Fruit fly (Drosophila melanogaster) whole organism, prepupa: ENCODE results near the gene CG18598.

Experiments used
- CG10631 ChIP-seq: fragments of 200-800 bp; sonication (Bioruptor generic); optimal IDR thresholded peaks from 2 replicates; lab custom pipeline; 2016; ENCODE audit warnings: missing biosample characterization, missing genetic modification characterization
- CG10669 ChIP-seq: fragments of 200-800 bp; sonication (Bioruptor generic); optimal IDR thresholded peaks from 3 replicates; lab custom pipeline; 2018; ENCODE audit warnings: missing biosample characterization, mild to moderate bottlenecking, missing genetic modification characterization, moderate library complexity
- CG11762 ChIP-seq: fragments of 200-800 bp; sonication (Bioruptor generic); optimal IDR thresholded peaks from 3 replicates; lab custom pipeline; 2016; ENCODE audit warnings: missing biosample characterization, missing genetic modification characterization; ENCODE audit not compliant: insufficient read depth
- CG11902 ChIP-seq: fragments of 200-800 bp; sonication (Bioruptor generic); optimal IDR thresholded peaks from 3 replicates; lab custom pipeline; 2016; ENCODE audit warnings: missing biosample characterization, missing genetic modification characterization
- CG16779 ChIP-seq: fragments of 200-800 bp; sonication (Bioruptor generic); optimal IDR thresholded peaks from 3 replicates; lab custom pipeline; 2017; ENCODE audit warnings: missing biosample characterization, mild to moderate bottlenecking, missing genetic modification characterization
- CG31627 ChIP-seq: fragments of 200-800 bp; sonication (Bioruptor generic); optimal IDR thresholded peaks from 3 replicates; lab custom pipeline; 2016; ENCODE audit warnings: missing biosample characterization, missing genetic modification characterization
- CG32006 ChIP-seq: fragments of 200-800 bp; sonication (Bioruptor generic); optimal IDR thresholded peaks from 3 replicates; lab custom pipeline; 2017; ENCODE audit warnings: missing biosample characterization, mild to moderate bottlenecking, missing genetic modification characterization
- CG34406 ChIP-seq: fragments of 200-800 bp; sonication (Bioruptor generic); optimal IDR thresholded peaks from 3 replicates; lab custom pipeline; 2016; ENCODE audit warnings: missing biosample characterization, missing genetic modification characterization
- CG3919 ChIP-seq: fragments of 200-800 bp; sonication (Bioruptor generic); optimal IDR thresholded peaks from 3 replicates; lab custom pipeline; 2016; ENCODE audit warnings: missing biosample characterization, missing genetic modification characterization
- CG4318 ChIP-seq: fragments of 200-800 bp; sonication (Bioruptor generic); optimal IDR thresholded peaks from 3 replicates; lab custom pipeline; 2017; ENCODE audit warnings: missing biosample characterization, mild to moderate bottlenecking, missing genetic modification characterization
- CG6163 ChIP-seq: fragments of 200-800 bp; sonication (Bioruptor generic); IDR thresholded peaks from 3 replicates; pipeline ENCODE4 v1.3.6; 2022; ENCODE audit warnings: missing biosample characterization, missing genetic modification characterization
- CG6276 ChIP-seq: fragments of 200-800 bp; sonication (Bioruptor generic); optimal IDR thresholded peaks from 2 replicates; lab custom pipeline; 2017; ENCODE audit warnings: missing biosample characterization, mild to moderate bottlenecking, missing genetic modification characterization
- CG6792 ChIP-seq: fragments of 200-800 bp; sonication (Bioruptor generic); optimal IDR thresholded peaks from 3 replicates; lab custom pipeline; 2016; ENCODE audit warnings: missing biosample characterization, missing genetic modification characterization
- CG7368 ChIP-seq: fragments of 200-800 bp; sonication (Bioruptor generic); optimal IDR thresholded peaks from 3 replicates; lab custom pipeline; 2016; ENCODE audit warnings: missing biosample characterization, missing genetic modification characterization
- CG9139 ChIP-seq: fragments of 200-800 bp; sonication (Bioruptor generic); optimal IDR thresholded peaks from 3 replicates; lab custom pipeline; 2017; ENCODE audit warnings: missing biosample characterization, mild to moderate bottlenecking, missing genetic modification characterization
- Eip75B ChIP-seq: fragments of 200-800 bp; sonication (Bioruptor generic); optimal IDR thresholded peaks from 3 replicates; lab custom pipeline; 2016; ENCODE audit warnings: missing biosample characterization, missing genetic modification characterization
- Eip93F ChIP-seq: fragments of 200-800 bp; sonication (Bioruptor generic); optimal IDR thresholded peaks from 2 replicates; lab custom pipeline; 2016; ENCODE audit warnings: missing biosample characterization, mild to moderate bottlenecking, missing genetic modification characterization
- Ets21C ChIP-seq: fragments of 200-800 bp; sonication (Bioruptor generic); optimal IDR thresholded peaks from 3 replicates; lab custom pipeline; 2016; ENCODE audit warnings: missing biosample characterization, missing genetic modification characterization
- Ets96B ChIP-seq: fragments of 200-800 bp; optimal IDR thresholded peaks from 2 replicates; lab custom pipeline; 2019; ENCODE audit warnings: missing biosample characterization, mild to moderate bottlenecking, missing genetic modification characterization, moderate library complexity
- Gug ChIP-seq: fragments of 200-800 bp; sonication (Bioruptor generic); IDR thresholded peaks from 2 replicates; pipeline ENCODE4 v1.3.6; 2022; ENCODE audit warnings: missing biosample characterization, missing genetic modification characterization
- Hr39 ChIP-seq: fragments of 200-800 bp; sonication (Bioruptor generic); optimal IDR thresholded peaks from 2 replicates; lab custom pipeline; 2016; ENCODE audit warnings: missing biosample characterization, missing genetic modification characterization
- Hr4 ChIP-seq: fragments of 200-800 bp; sonication (Bioruptor generic); optimal IDR thresholded peaks from 3 replicates; lab custom pipeline; 2016; ENCODE audit warnings: missing biosample characterization, missing genetic modification characterization
- Lpt ChIP-seq: fragments of 200-800 bp; sonication (Bioruptor generic); optimal IDR thresholded peaks from 3 replicates; lab custom pipeline; 2016; ENCODE audit warnings: missing biosample characterization, missing genetic modification characterization
- OdsH ChIP-seq: fragments of 200-800 bp; sonication (Bioruptor generic); optimal IDR thresholded peaks from 3 replicates; lab custom pipeline; 2016; ENCODE audit warnings: missing biosample characterization, missing genetic modification characterization
- Smox ChIP-seq: fragments of 200-800 bp; sonication (Bioruptor generic); optimal IDR thresholded peaks from 3 replicates; lab custom pipeline; 2016; ENCODE audit warnings: missing biosample characterization, missing genetic modification characterization
- Sox102F ChIP-seq: fragments of 200-800 bp; sonication (Bioruptor generic); optimal IDR thresholded peaks from 2 replicates; lab custom pipeline; 2016; ENCODE audit warnings: missing biosample characterization, mild to moderate bottlenecking, missing genetic modification characterization
- Sox15 ChIP-seq: fragments of 200-800 bp; sonication (Bioruptor generic); optimal IDR thresholded peaks from 3 replicates; lab custom pipeline; 2016; ENCODE audit warnings: missing biosample characterization, missing genetic modification characterization
- achi ChIP-seq: fragments of 200-800 bp; sonication (Bioruptor generic); optimal IDR thresholded peaks from 3 replicates; lab custom pipeline; 2016; ENCODE audit warnings: missing biosample characterization, missing genetic modification characterization
- acj6 ChIP-seq: fragments of 200-800 bp; sonication (Bioruptor generic); optimal IDR thresholded peaks from 3 replicates; lab custom pipeline; 2016; ENCODE audit warnings: missing biosample characterization, missing genetic modification characterization
- cyc ChIP-seq: fragments of 200-800 bp; sonication (Bioruptor generic); optimal IDR thresholded peaks from 3 replicates; lab custom pipeline; 2016; ENCODE audit warnings: missing biosample characterization, missing genetic modification characterization
- eg ChIP-seq: fragments of 200-800 bp; sonication (Bioruptor generic); IDR thresholded peaks from 3 replicates; pipeline ENCODE4 v1.3.6; 2022; ENCODE audit warnings: missing biosample characterization, missing genetic modification characterization
- esn ChIP-seq: fragments of 200-800 bp; sonication (Bioruptor generic); optimal IDR thresholded peaks from 2 replicates; lab custom pipeline; 2016; ENCODE audit warnings: missing biosample characterization, mild to moderate bottlenecking, missing genetic modification characterization, moderate library complexity
- fd59A ChIP-seq: fragments of 200-800 bp; sonication (Bioruptor generic); optimal IDR thresholded peaks from 2 replicates; lab custom pipeline; 2017; ENCODE audit warnings: missing biosample characterization, mild to moderate bottlenecking, missing genetic modification characterization, missing genetic modification reagents
- fd85E ChIP-seq: fragments of 200-800 bp; sonication (Bioruptor generic); optimal IDR thresholded peaks from 3 replicates; lab custom pipeline; 2016; ENCODE audit warnings: missing biosample characterization, missing genetic modification characterization
- fkh ChIP-seq: fragments of 200-800 bp; sonication (Bioruptor generic); optimal IDR thresholded peaks from 3 replicates; lab custom pipeline; 2017; ENCODE audit warnings: missing biosample characterization, mild to moderate bottlenecking, missing genetic modification characterization, moderate library complexity
- lz ChIP-seq: fragments of 200-800 bp; sonication (Bioruptor generic); optimal IDR thresholded peaks from 3 replicates; lab custom pipeline; 2016; ENCODE audit warnings: missing biosample characterization, missing genetic modification characterization
- net ChIP-seq: fragments of 200-800 bp; sonication (Bioruptor generic); optimal IDR thresholded peaks from 3 replicates; lab custom pipeline; 2016; ENCODE audit warnings: missing biosample characterization, missing genetic modification characterization
- pdm3 ChIP-seq: fragments of 200-800 bp; sonication (Bioruptor generic); optimal IDR thresholded peaks from 3 replicates; lab custom pipeline; 2016; ENCODE audit warnings: missing biosample characterization, missing genetic modification characterization
- salr ChIP-seq, 2 experiments: fragments of 200-800 bp; sonication (Bioruptor generic); optimal IDR thresholded peaks; 3 replicates each; lab custom pipeline; 2016 to 2018; ENCODE audit warnings: missing biosample characterization in 2 of 2, missing genetic modification characterization in 2 of 2, mild to moderate bottlenecking in 1 of 2
- spab ChIP-seq: fragments of 200-800 bp; sonication (Bioruptor generic); optimal IDR thresholded peaks from 2 replicates; lab custom pipeline; 2017; ENCODE audit warnings: missing biosample characterization, mild to moderate bottlenecking, missing genetic modification characterization, missing genetic modification reagents
- ss ChIP-seq, 2 experiments: fragments of 200-800 bp; sonication (Bioruptor generic); optimal IDR thresholded peaks; 2 replicates in 1 of 2; 3 replicates in 1 of 2; lab custom pipeline; 2017 to 2018; ENCODE audit warnings: mild to moderate bottlenecking in 2 of 2, missing biosample characterization in 2 of 2, missing genetic modification characterization in 2 of 2, moderate library complexity in 1 of 2
- svp ChIP-seq: fragments of 200-800 bp; sonication (Bioruptor generic); peaks from one replicate; lab custom pipeline; 2016; ENCODE audit warnings: missing biosample characterization, missing genetic modification characterization
- topi ChIP-seq: fragments of 200-800 bp; sonication (Bioruptor generic); optimal IDR thresholded peaks from 3 replicates; lab custom pipeline; 2016; ENCODE audit warnings: missing biosample characterization, missing genetic modification characterization
- vri ChIP-seq: fragments of 200-800 bp; sonication (Bioruptor generic); optimal IDR thresholded peaks from 3 replicates; lab custom pipeline; 2016; ENCODE audit warnings: missing biosample characterization, mild to moderate bottlenecking, missing genetic modification characterization

CG18598 gene

dm6 chr3R:18234699-18235257 lies 16.1 kb upstream of the CG18598 start:
- TF ChIP-seq eg (GFP tag; lab: Robert Waterston, UW) (no peak), CG11902 (GFP tag; lab: Kevin White, UChicago) (no peak), net (no peak), CG34406 (GFP tag; lab: Kevin White, UChicago) (no peak), Eip75B (GFP tag; lab: Kevin White, UChicago) (no peak), esn (GFP tag; lab: Kevin White, UChicago) (no peak), CG16779 (tag; lab: Kevin White, UChicago) (no peak), CG6163 (no peak), fd85E (no peak), Gug (GFP tag; lab: Robert Waterston, UW) (no peak)

dm6 chr3R:18235879-18236278 lies 15.0 kb upstream of the CG18598 start, which contains the start of gene repo:
Gene repo, plus strand, starts transcription at chr3R:18236192.
- TF ChIP-seq CG9139 (GFP tag; lab: Kevin White, UChicago) (no peak), CG11762 (GFP tag; lab: Kevin White, UChicago) (no peak), CG7368 (GFP tag; lab: Kevin White, UChicago) (no peak), Ets96B (no peak), CG6163 (0 out of 3 replicates have a peak, but pooled peaks have one; percentile 7)

- no peak for TF ChIP-seq Ets21C (GFP tag; lab: Kevin White, UChicago)
- no peak for TF ChIP-seq OdsH
- TF ChIP-seq topi (GFP tag; lab: Kevin White, UChicago), result peak; percentile 20
- no peak for TF ChIP-seq Gug (GFP tag; lab: Robert Waterston, UW)
- TF ChIP-seq Eip93F (GFP tag; lab: Kevin White, UChicago), result no peak
- TF ChIP-seq net, result no peak
- peak; percentile 25 for TF ChIP-seq CG16779 (tag; lab: Kevin White, UChicago)
- no peak for TF ChIP-seq pdm3 (GFP tag; lab: Kevin White, UChicago)
- TF ChIP-seq CG9139 (GFP tag; lab: Kevin White, UChicago), result peak; percentile 56
- TF ChIP-seq lz (GFP tag; lab: Kevin White, UChicago), result peak; percentile 30
- TF ChIP-seq acj6 (GFP tag; lab: Kevin White, UChicago), result peak; percentile 6
- TF ChIP-seq Hr4, result no peak
- no peak for TF ChIP-seq CG32006 (GFP tag; lab: Kevin White, UChicago)
- peak; percentile 28 for TF ChIP-seq Smox (GFP tag; lab: Kevin White, UChicago)
- peak; percentile 48 for TF ChIP-seq svp (GFP tag; lab: Kevin White, UChicago)
- peak; percentile 17 for TF ChIP-seq CG6792
- TF ChIP-seq fd59A, result no peak
- no peak for TF ChIP-seq fkh (GFP tag; lab: Kevin White, UChicago)
- peak; percentile 48 for TF ChIP-seq achi (GFP tag; lab: Kevin White, UChicago)
- peak; percentile 32 for TF ChIP-seq CG3919 (GFP tag; lab: Kevin White, UChicago)
- peak; percentile 23 for TF ChIP-seq Eip75B (GFP tag; lab: Kevin White, UChicago)
- no peak for TF ChIP-seq fd85E
- TF ChIP-seq CG10631 (GFP tag; lab: Kevin White, UChicago), result peak; percentile 5
- no peak for TF ChIP-seq CG6276
- no peak for TF ChIP-seq CG34406 (GFP tag; lab: Kevin White, UChicago)
- TF ChIP-seq vri (GFP tag; lab: Kevin White, UChicago), result no peak
- TF ChIP-seq CG10669 (GFP tag; lab: Kevin White, UChicago), result no peak
- TF ChIP-seq ss (GFP tag; optimal IDR thresholded peaks at IDR 0.05; lab: Kevin White, UChicago), result peak; percentile 42 to 52
- no peak for TF ChIP-seq CG11762 (GFP tag; lab: Kevin White, UChicago)
- TF ChIP-seq spab, result no peak
- TF ChIP-seq Lpt, result no peak
- peak; percentile 3 for TF ChIP-seq cyc (GFP tag; lab: Kevin White, UChicago)
- TF ChIP-seq CG4318 (GFP tag; lab: Kevin White, UChicago), result no peak
- TF ChIP-seq esn (GFP tag; lab: Kevin White, UChicago), result peak; percentile 64
- peak; percentile 0 for TF ChIP-seq CG31627
- no peak for TF ChIP-seq Sox15
- no peak for TF ChIP-seq Sox102F (GFP tag; lab: Kevin White, UChicago)
- TF ChIP-seq Hr39 (GFP tag; lab: Kevin White, UChicago), result no peak
- TF ChIP-seq salr (GFP tag; optimal IDR thresholded peaks at IDR 0.05; lab: Kevin White, UChicago), result no peak
Observed at dm6 chr3R:18242089-18242955, 8.6 kb upstream of the CG18598 start, which contains the start of the genes CG7156 and 14-3-3epsilon. Gene CG7156, minus strand, starts transcription at chr3R:18242159. Gene 14-3-3epsilon, plus strand, starts transcription at chr3R:18242531.
